Worm (Caenorhabditis elegans): ENCODE results near the gene C35D6.4.
"Not testable (repeated sequence)": the region's sequence is repeated elsewhere in the genome, so short reads cannot be mapped to it uniquely, and the experiment has no call there.

C35D6.4 gene

ce11 chrIV:16350690-16351089 lies at the start of gene C35D6.4:
Gene C35D6.4, plus strand, starts transcription at chrIV:16350990.
- no peak for TF ChIP-seq attf-4 (tag; optimal IDR thresholded peaks at IDR 0.05)
- no peak for TF ChIP-seq zfp-3 (GFP tag; conservative IDR thresholded peaks at IDR 0.05)
- TF ChIP-seq dpl-1 (GFP tag; optimal IDR thresholded peaks at IDR 0.05): no peak
- no peak for TF ChIP-seq snpc-1.2 (GFP tag; IDR thresholded peaks at IDR 0.05)
- no peak for TF ChIP-seq dmd-8 (GFP tag; IDR thresholded peaks at IDR 0.05)
- TF ChIP-seq snpc-4 (tag; optimal IDR thresholded peaks at IDR 0.05): no peak
- TF ChIP-seq saeg-2 (GFP tag; IDR thresholded peaks at IDR 0.05): no peak
- TF ChIP-seq ceh-62 (tag; optimal IDR thresholded peaks at IDR 0.05): no peak
- no peak for TF ChIP-seq F44E2.7 (GFP tag; IDR thresholded peaks at IDR 0.05)
- TF ChIP-seq lsy-2 (tag; optimal IDR thresholded peaks at IDR 0.05): no peak
- TF ChIP-seq ceh-32 (tag; optimal IDR thresholded peaks at IDR 0.05; ENCODE audit: poor library complexity): no peak
- TF ChIP-seq hif-1 (tag; optimal IDR thresholded peaks at IDR 0.05): no peak
- TF ChIP-seq unc-62 (GFP tag; optimal IDR thresholded peaks at IDR 0.05 in 1 of 2): no peak
- no peak for TF ChIP-seq unc-62 (tag; optimal IDR thresholded peaks at IDR 0.05)
- TF ChIP-seq zip-11 (GFP tag; IDR thresholded peaks at IDR 0.05): no peak
- no peak for TF ChIP-seq mep-1 (tag; optimal IDR thresholded peaks at IDR 0.05)
- TF ChIP-seq aly-2 (tag; optimal IDR thresholded peaks at IDR 0.05): no peak
- TF ChIP-seq unc-130 (GFP tag; optimal IDR thresholded peaks at IDR 0.05): no peak

ce11 chrIV:16306918-16307317 lies 43.9 kb upstream of the C35D6.4 start:
- TF ChIP-seq nhr-77 (tag; optimal IDR thresholded peaks at IDR 0.05) (no peak), zag-1 (tag; optimal IDR thresholded peaks at IDR 0.05) (no peak), snpc-1.2 (GFP tag; IDR thresholded peaks at IDR 0.05) (peak; percentile 83), Y105C5A.15 (GFP tag; IDR thresholded peaks at IDR 0.05) (no peak), nhr-41 (GFP tag; IDR thresholded peaks at IDR 0.05) (no peak), jun-1 (tag; optimal IDR thresholded peaks at IDR 0.05) (no peak), pqm-1 (tag; optimal IDR thresholded peaks at IDR 0.05) (no peak), mdl-1 (tag; optimal IDR thresholded peaks at IDR 0.05) (no peak), Y75B8A.6 (GFP tag; IDR thresholded peaks at IDR 0.05) (no peak), ces-1 (GFP tag; optimal IDR thresholded peaks at IDR 0.05) (no peak), daf-12 (tag; optimal IDR thresholded peaks at IDR 0.05) (no peak), unc-130 (GFP tag; optimal IDR thresholded peaks at IDR 0.05) (no peak), egl-43 (GFP tag; IDR thresholded peaks at IDR 0.05) (0 out of 2 replicates have a peak, but pooled peaks have one; percentile 47)

- not testable (repeated sequence) for TF ChIP-seq nhr-10 (tag; optimal IDR thresholded peaks at IDR 0.05); nhr-77 (tag; optimal IDR thresholded peaks at IDR 0.05); fkh-10 (GFP tag; optimal IDR thresholded peaks at IDR 0.05)
Observed at ce11 chrIV:16307925-16308324, 42.9 kb upstream of the C35D6.4 start, which contains the start of gene rac-2. Gene rac-2, plus strand, starts transcription at chrIV:16308225.

- TF ChIP-seq zag-1 (tag; optimal IDR thresholded peaks at IDR 0.05) (no peak), dmd-9 (GFP tag; IDR thresholded peaks at IDR 0.05) (0 out of 2 replicates have a peak, but pooled peaks have one; percentile 25), mes-2 (tag; optimal IDR thresholded peaks at IDR 0.05; ENCODE audit: poor library complexity, severe bottlenecking) (no peak), Y5F2A.4 (GFP tag; optimal IDR thresholded peaks at IDR 0.05) (no peak), F10B5.3 (tag; optimal IDR thresholded peaks at IDR 0.05) (no peak), F49E8.2 (tag; optimal IDR thresholded peaks at IDR 0.05; ENCODE audit: borderline replicate concordance) (no peak), jun-1 (tag; optimal IDR thresholded peaks at IDR 0.05) (no peak), nhr-102 (tag; optimal IDR thresholded peaks at IDR 0.05) (no peak), ztf-7 (tag; optimal IDR thresholded peaks at IDR 0.05) (no peak), hmg-1.1 (GFP tag; IDR thresholded peaks at IDR 0.05) (no peak), snpc-1.2 (GFP tag; IDR thresholded peaks at IDR 0.05) (peak; percentile 85), nhr-77 (tag; optimal IDR thresholded peaks at IDR 0.05) (no peak), lin-39 (tag; optimal IDR thresholded peaks at IDR 0.05) (no peak), duxl-1 (tag; optimal IDR thresholded peaks at IDR 0.05; ENCODE audit: poor library complexity) (no peak), ZK546.5 (tag; optimal IDR thresholded peaks at IDR 0.05) (no peak), F26F4.8 (GFP tag; conservative IDR thresholded peaks at IDR 0.05) (no peak), unc-39 (tag; optimal IDR thresholded peaks at IDR 0.05) (no peak), spr-3 (GFP tag; optimal IDR thresholded peaks at IDR 0.05) (no peak), nhr-25 (tag; optimal IDR thresholded peaks at IDR 0.05; ENCODE audit: borderline replicate concordance, insufficient read depth) (no peak), D1046.2 (GFP tag; IDR thresholded peaks at IDR 0.05) (0 out of 2 replicates have a peak, but pooled peaks have one; percentile 36), F37D6.2 (tag; optimal IDR thresholded peaks at IDR 0.05) (no peak)
Observed at ce11 chrIV:16310103-16310502, 40.7 kb upstream of the C35D6.4 start.
